Worm (Caenorhabditis elegans): ENCODE measurements around the gene C18H7.11.

Gene C18H7.11

ce11 chrIV:631869-632268, 35.2 kb downstream of the C18H7.11 start:
- TF ChIP-seq fax-1 (tag; optimal IDR thresholded peaks at IDR 0.05), result no peak
- no peak for TF ChIP-seq ceh-18 (tag; optimal IDR thresholded peaks at IDR 0.05)
- no peak for TF ChIP-seq ttx-3 (tag; optimal IDR thresholded peaks at IDR 0.05)
- TF ChIP-seq tbx-7 (tag; optimal IDR thresholded peaks at IDR 0.05), result no peak
- TF ChIP-seq sdc-2 (tag; optimal IDR thresholded peaks at IDR 0.05), result no peak
- no peak for TF ChIP-seq ahr-1 (tag; optimal IDR thresholded peaks at IDR 0.05)
- TF ChIP-seq hlh-15 (tag; optimal IDR thresholded peaks at IDR 0.05), result no peak
- TF ChIP-seq npax-4 (tag; optimal IDR thresholded peaks at IDR 0.05), result no peak
- no peak for TF ChIP-seq nfya-1 (tag; optimal IDR thresholded peaks at IDR 0.05)
- no peak for TF ChIP-seq hlh-8 (tag; optimal IDR thresholded peaks at IDR 0.05)
- TF ChIP-seq ceh-45 (GFP tag; IDR thresholded peaks at IDR 0.05), result no peak
- no peak for TF ChIP-seq mec-3 (tag; optimal IDR thresholded peaks at IDR 0.05; ENCODE audit: borderline replicate concordance)
- TF ChIP-seq hlh-30 (tag; optimal IDR thresholded peaks at IDR 0.05; ENCODE audit: insufficient read depth), result no peak

- no peak for TF ChIP-seq pha-2 (tag; optimal IDR thresholded peaks at IDR 0.05)
- TF ChIP-seq mec-3 (tag; optimal IDR thresholded peaks at IDR 0.05; ENCODE audit: borderline replicate concordance), result no peak
- no peak for TF ChIP-seq ceh-31 (tag; optimal IDR thresholded peaks at IDR 0.05)
- TF ChIP-seq hlh-30 (tag; optimal IDR thresholded peaks at IDR 0.05; ENCODE audit: insufficient read depth), result no peak
- no peak for TF ChIP-seq ceh-14 (tag; optimal IDR thresholded peaks at IDR 0.05)
- TF ChIP-seq dve-1 (tag; optimal IDR thresholded peaks at IDR 0.05), result no peak
- TF ChIP-seq pqm-1 (tag; optimal IDR thresholded peaks at IDR 0.05), result no peak
- TF ChIP-seq ztf-16 (tag; optimal IDR thresholded peaks at IDR 0.05), result no peak
- no peak for TF ChIP-seq hlh-6 (tag; optimal IDR thresholded peaks at IDR 0.05)
- no peak for TF ChIP-seq sox-4 (tag; optimal IDR thresholded peaks at IDR 0.05)
- TF ChIP-seq fax-1 (tag; optimal IDR thresholded peaks at IDR 0.05), result no peak
Measured at ce11 chrIV:633565-633964, 36.9 kb downstream of the C18H7.11 start.

ce11 chrIV:639167-639566, 42.5 kb downstream of the C18H7.11 start:
- TF ChIP-seq unc-3 (GFP tag; conservative IDR thresholded peaks at IDR 0.05) (no peak), unc-3 (tag; optimal IDR thresholded peaks at IDR 0.05) (no peak), T23F11.4 (GFP tag; optimal IDR thresholded peaks at IDR 0.05) (no peak), K09A11.1 (tag; optimal IDR thresholded peaks at IDR 0.05; ENCODE audit: insufficient read depth) (no peak), eyg-1 (tag; optimal IDR thresholded peaks at IDR 0.05) (no peak), fkh-10 (GFP tag; optimal IDR thresholded peaks at IDR 0.05) (no peak), fkh-6 (tag; optimal IDR thresholded peaks at IDR 0.05) (no peak), gmeb-2 (tag; optimal IDR thresholded peaks at IDR 0.05) (no peak), dmd-4 (tag; optimal IDR thresholded peaks at IDR 0.05; ENCODE audit: borderline replicate concordance) (no peak), ceh-48 (tag; optimal IDR thresholded peaks at IDR 0.05) (no peak), hlh-30 (tag; optimal IDR thresholded peaks at IDR 0.05; ENCODE audit: insufficient read depth) (no peak), F13H6.1 (tag; optimal IDR thresholded peaks at IDR 0.05) (no peak), ceh-18 (tag; optimal IDR thresholded peaks at IDR 0.05) (no peak), rnt-1 (tag; optimal IDR thresholded peaks at IDR 0.05) (no peak), ceh-30 (tag; optimal IDR thresholded peaks at IDR 0.05) (no peak), unc-86 (tag; optimal IDR thresholded peaks at IDR 0.05) (no peak), pax-1 (tag; optimal IDR thresholded peaks at IDR 0.05) (no peak), ceh-6 (GFP tag; optimal IDR thresholded peaks at IDR 0.05) (no peak), ama-1 (optimal IDR thresholded peaks at IDR 0.05) (no peak), unc-55 (GFP tag; optimal IDR thresholded peaks at IDR 0.05) (no peak), Y22D7AL.16 (tag; optimal IDR thresholded peaks at IDR 0.05) (no peak)

- TF ChIP-seq ahr-1 (tag; optimal IDR thresholded peaks at IDR 0.05) (no peak), odd-2 (tag; optimal IDR thresholded peaks at IDR 0.05) (no peak)
Measured at ce11 chrIV:643481-643880, 46.8 kb downstream of the C18H7.11 start.

Measured in whole organism, late embryonic.